Fruit fly (Drosophila melanogaster) whole organism, embryonic: ENCODE data around the gene phol.

Source experiments
- ATbp ChIP-seq: fragments of 200-800 bp; sonication (Bioruptor generic); optimal IDR thresholded peaks from 2 replicates; lab custom pipeline; 2017; ENCODE audit warnings: missing biosample characterization, mild to moderate bottlenecking, missing genetic modification characterization, missing genetic modification reagents
- Adf1 ChIP-seq: fragments of 200-800 bp; sonication (Bioruptor generic); IDR thresholded peaks from 2 replicates; pipeline ENCODE4 v1.3.6; 2022; ENCODE audit warnings: missing biosample characterization, missing genetic modification characterization
- Atf6 ChIP-seq: fragments of 200-800 bp; sonication (Bioruptor generic); IDR thresholded peaks from 2 replicates; pipeline ENCODE4 v1.3.6; 2022; ENCODE audit warnings: missing biosample characterization, missing genetic modification characterization
- Bdp1 ChIP-seq: fragments of 200-800 bp; sonication (Bioruptor generic); optimal IDR thresholded peaks from 3 replicates; lab custom pipeline; 2016; ENCODE audit warnings: missing biosample characterization, missing genetic modification characterization
- Bgb ChIP-seq: fragments of 200-800 bp; sonication (Bioruptor generic); IDR thresholded peaks from 2 replicates; pipeline ENCODE4 v1.3.6; 2022; ENCODE audit warnings: missing biosample characterization, missing genetic modification characterization; ENCODE audit not compliant: partially characterized antibody
- CG10431 ChIP-seq: fragments of 200-800 bp; sonication (Bioruptor generic); optimal IDR thresholded peaks from 3 replicates; lab custom pipeline; 2018; ENCODE audit warnings: missing biosample characterization, mild to moderate bottlenecking, missing genetic modification characterization
- CG10543 ChIP-seq: fragments of 200-800 bp; sonication (Bioruptor generic); optimal IDR thresholded peaks from 3 replicates; lab custom pipeline; 2017; ENCODE audit warnings: missing biosample characterization, mild to moderate bottlenecking, missing genetic modification characterization, moderate library complexity
- CG10959 ChIP-seq: fragments of 200-800 bp; sonication (Bioruptor generic); IDR thresholded peaks from 2 replicates; pipeline ENCODE4 v1.3.6; 2022; ENCODE audit warnings: missing biosample characterization, missing genetic modification characterization
- CG11247 ChIP-seq: fragments of 200-800 bp; sonication (Bioruptor generic); IDR thresholded peaks from 2 replicates; pipeline ENCODE4 v1.3.6; 2022; ENCODE audit warnings: missing biosample characterization, missing genetic modification characterization
- CG11456 ChIP-seq: fragments of 200-800 bp; sonication (Bioruptor generic); IDR thresholded peaks from 3 replicates; pipeline ENCODE4 v1.3.6; 2022; ENCODE audit warnings: missing biosample characterization, missing genetic modification characterization
- CG12942 ChIP-seq: fragments of 200-800 bp; sonication (Bioruptor generic); optimal IDR thresholded peaks from 3 replicates; lab custom pipeline; 2016; ENCODE audit warnings: missing biosample characterization, missing genetic modification characterization
- CG15269 ChIP-seq: fragments of 200-800 bp; sonication (Bioruptor generic); optimal IDR thresholded peaks from 2 replicates; lab custom pipeline; 2018; ENCODE audit warnings: missing biosample characterization, mild to moderate bottlenecking, missing genetic modification characterization, moderate library complexity
- CG2116 ChIP-seq: fragments of 200-800 bp; sonication (Bioruptor generic); optimal IDR thresholded peaks from 3 replicates; lab custom pipeline; 2018; ENCODE audit warnings: missing biosample characterization, mild to moderate bottlenecking, missing genetic modification characterization
- CG31388 ChIP-seq: fragments of 200-800 bp; sonication (Bioruptor generic); optimal IDR thresholded peaks from 2 replicates; lab custom pipeline; 2016; ENCODE audit warnings: missing biosample characterization, missing genetic modification characterization
- CG34376 ChIP-seq: fragments of 200-800 bp; sonication (Bioruptor generic); optimal IDR thresholded peaks from 2 replicates; lab custom pipeline; 2018; ENCODE audit warnings: missing biosample characterization, mild to moderate bottlenecking, missing genetic modification characterization
- CG34422 ChIP-seq: fragments of 200-800 bp; sonication (Bioruptor generic); IDR thresholded peaks from 3 replicates; pipeline ENCODE4 v1.3.6; 2022; ENCODE audit warnings: missing biosample characterization, missing genetic modification characterization
- CG3838 ChIP-seq: fragments of 200-800 bp; sonication (Bioruptor generic); optimal IDR thresholded peaks from 3 replicates; lab custom pipeline; 2016; ENCODE audit warnings: missing biosample characterization, missing genetic modification characterization
- CG6854 ChIP-seq: fragments of 200-800 bp; sonication (Bioruptor generic); optimal IDR thresholded peaks from 3 replicates; lab custom pipeline; 2017; ENCODE audit warnings: missing biosample characterization, mild to moderate bottlenecking, missing genetic modification characterization
- CG8944 ChIP-seq: fragments of 200-800 bp; sonication (Bioruptor generic); optimal IDR thresholded peaks from 3 replicates; lab custom pipeline; 2016; ENCODE audit warnings: missing biosample characterization, missing genetic modification characterization
- E2f2 ChIP-seq: fragments of 200-800 bp; sonication (Bioruptor generic); IDR thresholded peaks from 2 replicates; pipeline ENCODE4 v1.3.6; 2022; ENCODE audit warnings: missing biosample characterization, missing genetic modification characterization
- Eip74EF ChIP-seq, 2 experiments: fragments of 200-800 bp in 1 of 2; fragments of >200 bp in 1 of 2; sonication (Bioruptor generic) in 1 of 2; optimal IDR thresholded peaks; 2 replicates each; lab custom pipeline; 2017 to 2019; ENCODE audit warnings: missing biosample characterization in 2 of 2, missing genetic modification characterization in 2 of 2, mild to moderate bottlenecking in 1 of 2, moderate library complexity in 1 of 2
- Nf-YC ChIP-seq: fragments of 200-800 bp; optimal IDR thresholded peaks from 3 replicates; lab custom pipeline; 2019; ENCODE audit warnings: missing biosample characterization, mild to moderate bottlenecking, missing genetic modification characterization, moderate library complexity
- NfI ChIP-seq: fragments of 200-800 bp; sonication (Bioruptor generic); optimal IDR thresholded peaks from 3 replicates; lab custom pipeline; 2018; ENCODE audit warnings: missing biosample characterization, mild to moderate bottlenecking, missing genetic modification characterization, moderate library complexity
- PHDP ChIP-seq: fragments of 200-800 bp; sonication (Bioruptor generic); optimal IDR thresholded peaks from 3 replicates; lab custom pipeline; 2018; ENCODE audit warnings: missing biosample characterization, mild to moderate bottlenecking, missing genetic modification characterization, moderate library complexity
- Sin3A ChIP-seq: fragments of >200 bp; optimal IDR thresholded peaks from 2 replicates; lab custom pipeline; 2018
- Ssrp ChIP-seq: fragments of 200-800 bp; sonication (Bioruptor generic); optimal IDR thresholded peaks from 2 replicates; lab custom pipeline; 2018; ENCODE audit warnings: missing biosample characterization, mild to moderate bottlenecking, missing genetic modification characterization, moderate library complexity
- ab ChIP-seq: fragments of 200-800 bp; sonication (Bioruptor generic); optimal IDR thresholded peaks from 2 replicates; lab custom pipeline; 2016; ENCODE audit warnings: missing biosample characterization, missing genetic modification characterization
- abd-A ChIP-seq: fragments of 200-800 bp; sonication (Bioruptor generic); optimal IDR thresholded peaks from 3 replicates; lab custom pipeline; 2019; ENCODE audit warnings: missing biosample characterization, mild to moderate bottlenecking, missing genetic modification characterization, moderate library complexity
- ato ChIP-seq: fragments of 200-800 bp; sonication (Bioruptor generic); IDR thresholded peaks from 2 replicates; pipeline ENCODE4 v1.3.6; 2022; ENCODE audit warnings: missing biosample characterization, missing genetic modification characterization; ENCODE audit not compliant: partially characterized antibody
- az2 ChIP-seq: fragments of 200-800 bp; sonication (Bioruptor generic); optimal IDR thresholded peaks from 3 replicates; lab custom pipeline; 2016; ENCODE audit warnings: missing biosample characterization, missing genetic modification characterization
- bbx ChIP-seq: fragments of 200-800 bp; sonication (Bioruptor generic); IDR thresholded peaks from 2 replicates; pipeline ENCODE4 v1.3.6; 2022; ENCODE audit warnings: missing biosample characterization, missing genetic modification characterization; ENCODE audit not compliant: partially characterized antibody
- cad ChIP-seq: fragments of >200 bp; optimal IDR thresholded peaks from 2 replicates; lab custom pipeline; 2017; ENCODE audit warnings: missing biosample characterization, missing genetic modification characterization
- caup ChIP-seq: fragments of 200-800 bp; sonication (Bioruptor generic); optimal IDR thresholded peaks from 3 replicates; lab custom pipeline; 2017; ENCODE audit warnings: missing biosample characterization, mild to moderate bottlenecking, missing genetic modification characterization, moderate library complexity; ENCODE audit not compliant: severe bottlenecking
- crc ChIP-seq: fragments of 200-800 bp; sonication (Bioruptor generic); optimal IDR thresholded peaks from 2 replicates; lab custom pipeline; 2016; ENCODE audit warnings: missing biosample characterization, missing genetic modification characterization
- danr ChIP-seq: fragments of 200-800 bp; sonication (Bioruptor generic); IDR thresholded peaks from 2 replicates; pipeline ENCODE4 v1.3.6; 2022; ENCODE audit warnings: missing biosample characterization, missing genetic modification characterization
- disco-r ChIP-seq: fragments of 200-800 bp; sonication (Bioruptor generic); optimal IDR thresholded peaks from 2 replicates; lab custom pipeline; 2016; ENCODE audit warnings: missing biosample characterization, missing genetic modification characterization
- gce ChIP-seq: fragments of 200-800 bp; sonication (Bioruptor generic); IDR thresholded peaks from 3 replicates; pipeline ENCODE4 v1.3.6; 2022; ENCODE audit warnings: missing biosample characterization, missing genetic modification characterization
- gcm ChIP-seq: fragments of 200-800 bp; sonication (Bioruptor generic); optimal IDR thresholded peaks from 2 replicates; lab custom pipeline; 2019; ENCODE audit warnings: missing biosample characterization, mild to moderate bottlenecking, missing genetic modification characterization, moderate library complexity
- nmo ChIP-seq: fragments of 200-800 bp; sonication (Bioruptor generic); optimal IDR thresholded peaks from 2 replicates; lab custom pipeline; 2018; ENCODE audit warnings: missing biosample characterization, mild to moderate bottlenecking, missing genetic modification characterization, moderate library complexity
- pho ChIP-seq: fragments of 200-800 bp; sonication (Bioruptor generic); optimal IDR thresholded peaks from 2 replicates; lab custom pipeline; 2016; ENCODE audit warnings: missing biosample characterization, missing genetic modification characterization
- salm ChIP-seq: fragments of 200-800 bp; sonication (Bioruptor generic); optimal IDR thresholded peaks from 2 replicates; lab custom pipeline; 2018; ENCODE audit warnings: missing biosample characterization, mild to moderate bottlenecking, missing genetic modification characterization
- sd ChIP-seq: fragments of 200-800 bp; sonication (Bioruptor generic); optimal IDR thresholded peaks from 3 replicates; lab custom pipeline; 2018; ENCODE audit warnings: missing biosample characterization, mild to moderate bottlenecking, missing genetic modification characterization, moderate library complexity
- sens-2 ChIP-seq: fragments of 200-800 bp; sonication (Bioruptor generic); IDR thresholded peaks from 2 replicates; pipeline ENCODE4 v1.3.6; 2022; ENCODE audit warnings: missing biosample characterization, missing genetic modification characterization
- sr ChIP-seq: fragments of 200-800 bp; sonication (Bioruptor generic); IDR thresholded peaks from 3 replicates; pipeline ENCODE4 v1.3.6; 2022; ENCODE audit warnings: missing biosample characterization, missing genetic modification characterization
- tap ChIP-seq: fragments of 200-800 bp; optimal IDR thresholded peaks from 3 replicates; lab custom pipeline; 2019; ENCODE audit warnings: missing biosample characterization, mild to moderate bottlenecking, missing genetic modification characterization, moderate library complexity
- tgo ChIP-seq: fragments of 200-800 bp; sonication (Bioruptor generic); IDR thresholded peaks from 3 replicates; pipeline ENCODE4 v1.3.6; 2022; ENCODE audit warnings: missing biosample characterization, missing genetic modification characterization
- tin ChIP-seq: fragments of 200-800 bp; sonication (Bioruptor generic); optimal IDR thresholded peaks from 3 replicates; lab custom pipeline; 2016; ENCODE audit warnings: missing biosample characterization, missing genetic modification characterization
- vfl ChIP-seq: fragments of 200-800 bp; sonication (Bioruptor generic); optimal IDR thresholded peaks from 2 replicates; lab custom pipeline; 2016; ENCODE audit warnings: missing biosample characterization, missing genetic modification characterization
- vnd ChIP-seq: fragments of 200-800 bp; sonication (Bioruptor generic); IDR thresholded peaks from 3 replicates; pipeline ENCODE4 v1.3.6; 2022; ENCODE audit warnings: missing biosample characterization, missing genetic modification characterization; ENCODE audit not compliant: partially characterized antibody
- zfh1 ChIP-seq: fragments of 200-800 bp; sonication (Bioruptor generic); IDR thresholded peaks from 3 replicates; pipeline ENCODE4 v1.3.6; 2022; ENCODE audit warnings: missing biosample characterization, missing genetic modification characterization
- zfh2 ChIP-seq: fragments of 200-800 bp; sonication (Bioruptor generic); optimal IDR thresholded peaks from 2 replicates; lab custom pipeline; 2016; ENCODE audit warnings: missing biosample characterization, missing genetic modification characterization

Gene phol

dm6 chr3L:9435315-9435714 lies 20.8 kb downstream of the phol start, which contains the start of gene CG42526 (continued):
- TF ChIP-seq Eip74EF (GFP tag; optimal IDR thresholded peaks at IDR 0.05; lab: Kevin White, UChicago) (no peak), CG8944 (GFP tag; lab: Kevin White, UChicago) (peak; percentile 30), nmo (GFP tag; lab: Kevin White, UChicago) (peak; percentile 34), sens-2 (GFP tag; lab: Robert Waterston, UW) (0 out of 2 replicates have a peak, but pooled peaks have one; percentile 38), ATbp (GFP tag; lab: Kevin White, UChicago) (no peak), Adf1 (GFP tag; lab: Robert Waterston, UW) (0 out of 2 replicates have a peak, but pooled peaks have one; percentile 17), CG10431 (GFP tag; lab: Kevin White, UChicago) (no peak), Bgb (GFP tag; lab: Robert Waterston, UW) (peak; percentile 62; the same call in 1 of the 2 replicates), Ssrp (tag; lab: Kevin White, UChicago) (no peak), gce (GFP tag; lab: Robert Waterston, UW) (no peak), CG15269 (peak; percentile 48), zfh2 (GFP tag; lab: Kevin White, UChicago) (peak; percentile 63), cad (GFP tag; lab: Kevin White, UChicago) (no peak), danr (GFP tag; lab: Robert Waterston, UW) (no peak), CG34376 (GFP tag; lab: Kevin White, UChicago) (peak; percentile 10), E2f2 (peak; percentile 84), Atf6 (peak; percentile 63; the same call in 1 of the 2 replicates), NfI (GFP tag; lab: Kevin White, UChicago) (peak; percentile 31), Bdp1 (GFP tag; lab: Kevin White, UChicago) (peak; percentile 24), salm (tag; lab: Kevin White, UChicago) (no peak), CG11247 (peak; percentile 44; the same call in 1 of the 2 replicates), gcm (GFP tag; lab: Kevin White, UChicago) (no peak), crc (no peak), zfh1 (GFP tag; lab: Robert Waterston, UW) (0 out of 3 replicates have a peak, but pooled peaks have one; percentile 16), CG12942 (peak; percentile 27), ab (no peak), CG2116 (GFP tag; lab: Kevin White, UChicago) (peak; percentile 71), az2 (peak; percentile 34), vfl (GFP tag; lab: Kevin White, UChicago) (peak; percentile 61), CG34422 (no peak; the same call in 2 of the 3 replicates), CG31388 (GFP tag; lab: Kevin White, UChicago) (no peak), tap (no peak), sd (tag; lab: Kevin White, UChicago) (peak; percentile 36), disco-r (GFP tag; lab: Kevin White, UChicago) (no peak), CG10959 (no peak), vnd (GFP tag; lab: Robert Waterston, UW) (no peak), pho (GFP tag; lab: Kevin White, UChicago) (peak; percentile 56), sr (GFP tag; lab: Robert Waterston, UW) (no peak), CG6854 (GFP tag; lab: Kevin White, UChicago) (no peak), bbx (GFP tag; lab: Robert Waterston, UW) (peak; percentile 53; the same call in 1 of the 2 replicates), Sin3A (lab: Kevin White, UChicago) (peak; percentile 25), tgo (GFP tag; lab: Robert Waterston, UW) (no peak), ato (GFP tag; lab: Robert Waterston, UW) (no peak), CG10543 (no peak), Nf-YC (tag; lab: Kevin White, UChicago) (no peak), tin (GFP tag; lab: Kevin White, UChicago) (peak; percentile 7), PHDP (tag; lab: Kevin White, UChicago) (peak; percentile 36), abd-A (tag; lab: Kevin White, UChicago) (no peak), CG11456 (0 out of 3 replicates have a peak, but pooled peaks have one; percentile 47), caup (peak; percentile 39), CG3838 (GFP tag; lab: Kevin White, UChicago) (no peak)
